Worm (Caenorhabditis elegans): ENCODE measurements around the gene egg-1.

egg-1 gene

DNA sequence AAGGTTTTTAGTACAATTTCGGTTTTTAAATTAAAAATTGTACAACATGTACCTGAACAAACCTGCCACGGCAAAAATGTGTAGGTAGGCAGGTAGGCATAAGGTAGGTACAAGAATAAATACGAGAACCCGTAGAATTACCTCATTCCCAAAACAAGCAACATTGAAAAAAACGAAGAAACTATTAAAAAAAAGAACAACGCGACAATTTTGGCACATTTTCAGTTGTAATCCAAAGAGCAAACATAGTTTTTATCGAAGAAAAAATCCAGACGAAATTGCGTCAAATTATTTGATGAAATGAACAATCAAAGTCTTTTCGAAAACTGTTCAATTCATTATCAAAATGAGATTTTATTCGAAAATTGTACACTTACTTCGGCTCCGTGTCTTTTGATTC, 12.7 kb downstream of the egg-1 start, which contains the start of gene B0244.16:
B0244.16 (plus strand) TSS at position 301 of the 400 bp plus-strand sequence.
- no peak for TF ChIP-seq ama-1 (optimal IDR thresholded peaks at IDR 0.05)
- no peak for TF ChIP-seq sea-1 (GFP tag; conservative IDR thresholded peaks at IDR 0.05)
- no peak for TF ChIP-seq pes-1 (GFP tag; IDR thresholded peaks at IDR 0.05)
- no peak for TF ChIP-seq ceh-13 (GFP tag; optimal IDR thresholded peaks at IDR 0.05)
- no peak for TF ChIP-seq flt-1 (GFP tag; IDR thresholded peaks at IDR 0.05)
- no peak for TF ChIP-seq tra-4 (tag; optimal IDR thresholded peaks at IDR 0.05)
- TF ChIP-seq B0310.2 (tag; optimal IDR thresholded peaks at IDR 0.05): no peak
- no peak for TF ChIP-seq aly-1 (tag; optimal IDR thresholded peaks at IDR 0.05)
- TF ChIP-seq F13C5.2 (tag; optimal IDR thresholded peaks at IDR 0.05): no peak
- TF ChIP-seq scrt-1 (GFP tag; IDR thresholded peaks at IDR 0.05): no peak
- no peak for TF ChIP-seq ceh-36 (tag; optimal IDR thresholded peaks at IDR 0.05)
- TF ChIP-seq hmbx-1 (tag; optimal IDR thresholded peaks at IDR 0.05): no peak

DNA sequence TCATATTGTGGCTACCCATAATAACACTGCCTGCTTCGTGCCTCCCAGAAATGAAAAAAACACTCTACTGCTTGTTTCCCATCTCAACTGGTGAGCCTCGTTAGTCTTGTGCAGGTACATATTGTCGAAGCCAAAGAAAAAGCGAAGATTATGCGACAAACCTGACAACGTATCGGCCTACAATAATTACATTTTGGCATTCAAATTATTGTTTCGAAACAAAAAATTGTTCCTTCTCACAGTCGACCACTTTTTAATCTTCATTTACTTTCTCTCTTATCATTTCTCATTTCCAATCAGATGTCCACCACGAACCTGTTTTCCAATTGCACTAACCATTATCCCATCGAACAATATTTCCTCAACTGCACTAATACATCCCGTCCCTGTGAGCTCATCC, 15.1 kb downstream of the egg-1 start, which contains the start of gene B0244.15:
B0244.15 (plus strand) TSS at position 301 of the 400 bp plus-strand sequence.
- TF ChIP-seq ets-7 (tag; optimal IDR thresholded peaks at IDR 0.05) (no peak), hmg-4 (GFP tag; optimal IDR thresholded peaks at IDR 0.05) (no peak)

DNA sequence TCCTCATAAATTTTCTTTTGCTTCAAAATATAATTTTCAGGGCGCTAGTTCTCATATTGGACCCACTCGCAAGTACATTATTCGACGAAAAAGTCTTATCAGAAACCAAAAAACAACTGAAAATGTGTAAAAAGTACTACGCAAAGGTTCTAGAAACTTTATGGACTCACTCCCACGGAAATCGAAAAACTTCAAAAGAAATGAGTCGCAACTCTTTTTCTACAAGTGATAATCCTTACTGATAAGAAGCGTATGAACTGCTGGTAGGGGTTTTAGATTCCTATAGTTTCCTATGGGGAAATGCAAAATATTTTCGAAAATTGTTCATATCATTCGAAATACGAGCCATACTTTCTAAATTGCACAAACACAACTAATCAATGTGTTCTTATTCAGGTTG, 16.6 kb downstream of the egg-1 start, which contains the start of gene B0244.5:
B0244.5 (plus strand) TSS at position 301 of the 400 bp plus-strand sequence.
- TF ChIP-seq tbx-11 (GFP tag; IDR thresholded peaks at IDR 0.05) (no peak), pes-1 (GFP tag; IDR thresholded peaks at IDR 0.05) (no peak), hmg-4 (GFP tag; optimal IDR thresholded peaks at IDR 0.05) (no peak), hnd-1 (tag; optimal IDR thresholded peaks at IDR 0.05) (no peak), ama-1 (optimal IDR thresholded peaks at IDR 0.05) (no peak), sea-1 (GFP tag; conservative IDR thresholded peaks at IDR 0.05) (no peak), B0310.2 (tag; optimal IDR thresholded peaks at IDR 0.05) (no peak), flt-1 (GFP tag; IDR thresholded peaks at IDR 0.05) (no peak)

DNA sequence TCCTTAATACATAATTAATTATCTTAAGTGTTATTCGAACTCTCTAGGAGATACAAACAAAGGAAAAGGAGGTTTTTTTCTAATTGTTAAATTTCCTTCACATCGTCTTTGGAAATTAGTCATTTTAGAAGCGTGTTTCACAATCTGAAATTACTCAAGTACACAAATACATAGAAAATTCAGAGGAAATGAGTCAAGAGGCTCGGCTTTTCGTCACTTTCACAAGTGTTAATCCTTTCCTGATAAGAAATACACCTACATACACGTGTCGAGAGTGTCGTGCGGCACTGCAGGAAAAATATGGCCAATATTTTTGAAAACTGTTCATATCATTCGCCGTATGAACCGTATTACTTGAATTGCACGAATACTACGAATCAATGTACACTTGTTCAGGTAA, 19.2 kb downstream of the egg-1 start, which contains the start of gene B0244.4:
B0244.4 (plus strand) TSS at position 301 of the 400 bp plus-strand sequence.
- no peak for TF ChIP-seq F13C5.2 (tag; optimal IDR thresholded peaks at IDR 0.05)
- TF ChIP-seq aly-1 (tag; optimal IDR thresholded peaks at IDR 0.05): no peak
- TF ChIP-seq B0310.2 (tag; optimal IDR thresholded peaks at IDR 0.05): no peak
- TF ChIP-seq sea-1 (GFP tag; conservative IDR thresholded peaks at IDR 0.05): no peak
- no peak for TF ChIP-seq hmbx-1 (tag; optimal IDR thresholded peaks at IDR 0.05)
- no peak for TF ChIP-seq pes-1 (GFP tag; IDR thresholded peaks at IDR 0.05)
- TF ChIP-seq tra-4 (tag; optimal IDR thresholded peaks at IDR 0.05): no peak
- TF ChIP-seq ceh-36 (tag; optimal IDR thresholded peaks at IDR 0.05): no peak
- TF ChIP-seq tbx-11 (GFP tag; IDR thresholded peaks at IDR 0.05): no peak

DNA sequence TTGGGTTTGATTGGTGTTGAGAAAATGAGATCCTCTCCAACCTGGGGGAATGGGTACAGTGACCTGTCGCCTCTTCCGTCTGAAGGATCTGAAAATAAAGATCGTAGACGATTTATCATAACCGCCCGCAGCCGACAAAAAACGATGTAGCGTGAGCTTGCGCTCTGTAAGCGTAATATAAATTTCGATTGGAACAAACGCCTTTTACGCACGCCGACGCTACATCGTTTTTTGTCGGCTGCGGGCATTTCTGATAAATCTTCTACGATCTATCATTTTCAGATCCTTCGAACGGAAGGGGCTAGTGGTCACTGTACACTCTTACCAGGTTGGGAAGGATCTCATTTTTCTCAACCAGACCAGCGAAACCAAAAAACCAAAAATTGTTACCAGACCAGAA, 20.4 kb downstream of the egg-1 start:
- no peak for TF ChIP-seq hmbx-1 (tag; optimal IDR thresholded peaks at IDR 0.05)

DNA sequence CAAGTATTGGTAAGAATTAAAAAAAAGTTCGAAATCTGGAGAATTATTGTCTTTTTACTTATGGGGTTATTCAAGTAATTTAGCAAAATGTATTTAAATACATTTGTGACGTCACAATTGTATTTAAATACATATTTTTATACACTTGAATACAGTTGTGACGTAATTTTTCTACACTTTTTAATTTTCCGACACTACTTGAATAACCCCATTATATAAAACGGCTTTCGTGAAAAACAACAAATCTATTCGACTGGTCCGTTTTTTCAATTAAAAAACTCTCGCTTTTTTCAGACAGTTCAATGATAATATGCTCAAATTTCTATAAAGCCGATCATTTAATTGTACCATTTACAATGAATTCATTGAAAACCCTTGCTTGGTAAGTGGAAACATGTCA, 22.5 kb downstream of the egg-1 start:
- no peak for TF ChIP-seq B0310.2 (tag; optimal IDR thresholded peaks at IDR 0.05)

DNA sequence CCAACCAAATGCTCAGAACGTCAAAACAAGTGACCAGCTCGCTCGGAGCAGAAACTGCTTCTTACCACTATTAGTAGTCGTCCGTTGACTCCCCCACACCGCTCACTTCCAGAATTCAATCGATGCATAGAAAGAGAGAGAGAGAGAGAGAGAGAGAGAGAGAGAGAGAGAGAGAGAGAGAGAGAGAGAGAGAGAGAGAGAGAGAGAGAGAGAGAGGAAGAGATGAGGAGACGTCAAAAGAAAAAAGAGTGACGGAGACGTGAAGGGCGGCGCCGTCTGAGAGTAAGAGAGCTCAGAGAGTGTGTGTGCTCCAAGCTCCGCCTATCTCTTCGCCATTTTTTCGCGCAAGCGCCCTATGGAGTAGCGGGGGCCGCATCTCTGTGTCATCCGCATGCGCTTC, 27.2 kb downstream of the egg-1 start, which contains the start of gene ida-1:
ida-1 (plus strand) TSS at position 336 of the 400 bp plus-strand sequence.
- TF ChIP-seq B0310.2 (tag; optimal IDR thresholded peaks at IDR 0.05) (no peak), tbx-11 (GFP tag; IDR thresholded peaks at IDR 0.05) (no peak), hmbx-1 (tag; optimal IDR thresholded peaks at IDR 0.05) (no peak)

DNA sequence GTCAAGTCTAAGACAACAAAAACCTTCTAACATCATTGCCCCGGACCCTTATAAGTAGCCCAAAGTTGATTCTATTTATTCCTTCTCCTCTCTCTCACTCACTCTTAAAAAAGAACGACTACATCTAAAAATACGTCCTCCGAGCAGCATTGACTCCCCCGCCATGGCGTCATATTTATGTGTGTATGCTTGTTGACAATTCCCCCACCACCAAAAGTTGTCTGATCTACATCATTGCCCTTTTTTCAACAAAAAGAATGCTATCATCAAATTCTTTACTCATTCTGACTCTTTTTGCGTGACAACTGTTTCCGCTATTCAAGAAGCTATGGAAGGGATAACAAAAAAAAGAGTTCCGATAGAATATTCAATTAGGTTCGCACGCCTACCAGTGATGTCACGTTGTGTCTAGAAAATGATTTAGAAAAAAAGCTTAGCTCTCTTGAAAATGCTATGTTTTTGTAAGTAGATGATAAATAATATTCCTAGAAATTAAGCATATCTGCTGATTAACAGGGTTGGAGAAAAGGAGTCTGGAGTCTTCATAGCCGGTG, 29.6 kb downstream of the egg-1 start:
- TF ChIP-seq tbx-37 (GFP tag; conservative IDR thresholded peaks at IDR 0.05): no peak
- no peak for TF ChIP-seq hnd-1 (tag; optimal IDR thresholded peaks at IDR 0.05)
- TF ChIP-seq B0310.2 (tag; optimal IDR thresholded peaks at IDR 0.05): no peak
- TF ChIP-seq ama-1 (optimal IDR thresholded peaks at IDR 0.05): no peak

DNA sequence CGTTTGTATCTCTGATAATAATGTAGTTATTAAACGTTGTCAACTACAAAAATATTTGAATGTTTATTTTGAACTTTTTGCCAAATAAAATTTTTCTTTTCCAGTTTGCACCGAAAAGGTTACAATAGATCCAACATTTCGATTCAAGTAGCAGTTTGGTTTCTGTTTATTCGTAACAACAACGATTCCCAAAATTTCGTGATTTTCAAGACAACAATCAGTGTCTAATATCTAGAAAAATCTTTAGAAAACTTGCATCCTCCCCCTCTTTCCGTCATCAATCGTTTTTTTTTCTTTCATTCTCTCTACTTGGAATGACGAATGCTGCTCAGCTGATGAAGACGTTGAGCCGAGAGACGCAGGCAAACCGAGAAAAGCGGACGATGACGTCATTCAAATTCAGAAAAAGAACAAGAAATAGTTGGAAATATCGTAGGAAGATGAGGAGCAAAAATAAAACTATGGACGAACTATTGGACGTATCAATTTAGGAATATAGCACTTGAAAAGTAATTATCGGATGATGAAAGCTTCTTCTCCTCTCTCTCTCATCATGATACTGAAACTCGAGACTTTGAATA, 30.6 kb downstream of the egg-1 start:
- TF ChIP-seq hmg-4 (GFP tag; optimal IDR thresholded peaks at IDR 0.05) (no peak), tbx-11 (GFP tag; IDR thresholded peaks at IDR 0.05) (no peak), ama-1 (optimal IDR thresholded peaks at IDR 0.05) (no peak), tra-4 (tag; optimal IDR thresholded peaks at IDR 0.05) (no peak), ceh-36 (tag; optimal IDR thresholded peaks at IDR 0.05) (no peak), flt-1 (GFP tag; IDR thresholded peaks at IDR 0.05) (no peak), scrt-1 (GFP tag; IDR thresholded peaks at IDR 0.05) (no peak), ets-7 (tag; optimal IDR thresholded peaks at IDR 0.05) (no peak), aly-1 (tag; optimal IDR thresholded peaks at IDR 0.05) (no peak), hnd-1 (tag; optimal IDR thresholded peaks at IDR 0.05) (no peak)

Measured in whole organism, early embryonic.